Fruit fly (Drosophila melanogaster) whole organism, prepupa: Measurements from ENCODE around the gene Trs23.
A peak's percentile ranks its signal among the peaks of the same experiment; 100 is the strongest.

Experiments used
- CG10631 ChIP-seq: fragments of 200-800 bp; sonication (Bioruptor generic); optimal IDR thresholded peaks from 2 replicates; lab custom pipeline; 2016; ENCODE audit warnings: missing biosample characterization, missing genetic modification characterization
- CG16779 ChIP-seq: fragments of 200-800 bp; sonication (Bioruptor generic); optimal IDR thresholded peaks from 3 replicates; lab custom pipeline; 2017; ENCODE audit warnings: missing biosample characterization, mild to moderate bottlenecking, missing genetic modification characterization
- CG6854 ChIP-seq: fragments of 200-800 bp; sonication (Bioruptor generic); optimal IDR thresholded peaks from 2 replicates; lab custom pipeline; 2017; ENCODE audit warnings: missing biosample characterization, mild to moderate bottlenecking, missing genetic modification characterization
- CG8319 ChIP-seq: fragments of 200-800 bp; sonication (Bioruptor generic); optimal IDR thresholded peaks from 3 replicates; lab custom pipeline; 2016; ENCODE audit warnings: missing biosample characterization, missing genetic modification characterization
- CG8632 ChIP-seq: fragments of 200-800 bp; sonication (Bioruptor generic); optimal IDR thresholded peaks from 3 replicates; lab custom pipeline; 2016; ENCODE audit warnings: missing biosample characterization, missing genetic modification characterization
- Eip75B ChIP-seq: fragments of 200-800 bp; sonication (Bioruptor generic); optimal IDR thresholded peaks from 3 replicates; lab custom pipeline; 2016; ENCODE audit warnings: missing biosample characterization, missing genetic modification characterization
- Hr4 ChIP-seq: fragments of 200-800 bp; sonication (Bioruptor generic); optimal IDR thresholded peaks from 3 replicates; lab custom pipeline; 2016; ENCODE audit warnings: missing biosample characterization, missing genetic modification characterization
- Smox ChIP-seq: fragments of 200-800 bp; sonication (Bioruptor generic); optimal IDR thresholded peaks from 3 replicates; lab custom pipeline; 2016; ENCODE audit warnings: missing biosample characterization, missing genetic modification characterization
- cyc ChIP-seq: fragments of 200-800 bp; sonication (Bioruptor generic); optimal IDR thresholded peaks from 3 replicates; lab custom pipeline; 2016; ENCODE audit warnings: missing biosample characterization, missing genetic modification characterization
- fd59A ChIP-seq: fragments of 200-800 bp; sonication (Bioruptor generic); optimal IDR thresholded peaks from 2 replicates; lab custom pipeline; 2017; ENCODE audit warnings: missing biosample characterization, mild to moderate bottlenecking, missing genetic modification characterization, missing genetic modification reagents
- net ChIP-seq: fragments of 200-800 bp; sonication (Bioruptor generic); optimal IDR thresholded peaks from 3 replicates; lab custom pipeline; 2016; ENCODE audit warnings: missing biosample characterization, missing genetic modification characterization
- svp ChIP-seq: fragments of 200-800 bp; sonication (Bioruptor generic); peaks from one replicate; lab custom pipeline; 2016; ENCODE audit warnings: missing biosample characterization, missing genetic modification characterization

dm6 chr2L:8714513-8714912 is 28.5 kb downstream of the Trs23 start:
- TF ChIP-seq CG10631 (GFP tag; lab: Kevin White, UChicago): no peak
- no peak for TF ChIP-seq fd59A (GFP tag; lab: Kevin White, UChicago)
- TF ChIP-seq svp: peak; percentile 59
- no peak for TF ChIP-seq CG8319 (GFP tag; lab: Kevin White, UChicago)
- TF ChIP-seq net (GFP tag; lab: Kevin White, UChicago): no peak
- no peak for TF ChIP-seq Eip75B (GFP tag; lab: Kevin White, UChicago)
- no peak for TF ChIP-seq CG16779 (tag; lab: Kevin White, UChicago)
- no peak for TF ChIP-seq cyc (GFP tag; lab: Kevin White, UChicago)
- TF ChIP-seq CG6854 (GFP tag; lab: Kevin White, UChicago): no peak
- no peak for TF ChIP-seq Smox (GFP tag; lab: Kevin White, UChicago)
- no peak for TF ChIP-seq Hr4 (GFP tag; lab: Kevin White, UChicago)
- TF ChIP-seq CG8632 (GFP tag; lab: Kevin White, UChicago): no peak
